Worm (Caenorhabditis elegans): Measurements from ENCODE around the gene vps-33.2.

The vps-33.2 gene

DNA sequence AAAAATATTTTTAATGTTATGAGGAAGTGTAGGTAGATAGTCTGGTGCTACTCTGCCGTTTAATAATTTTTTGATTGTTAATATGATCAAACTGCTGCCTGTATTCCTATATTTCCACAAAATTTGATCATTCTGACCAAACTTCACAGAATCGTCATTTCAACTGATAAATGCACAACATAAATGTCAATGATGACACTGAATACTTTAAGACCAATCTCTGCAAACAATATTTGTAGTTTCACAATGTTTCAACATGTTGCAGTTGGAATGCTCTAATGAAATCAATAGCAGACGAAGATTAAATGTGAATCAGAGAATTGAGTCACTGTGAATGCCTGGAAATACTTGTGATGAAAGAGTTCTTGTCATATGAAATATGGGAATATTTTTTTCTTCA is 28.8 kb downstream of the vps-33.2 start:
- no peak for TF ChIP-seq lin-54 (GFP tag; optimal IDR thresholded peaks at IDR 0.05)
- TF ChIP-seq unc-62 (GFP tag; optimal IDR thresholded peaks at IDR 0.05), result peak; percentile 88
- TF ChIP-seq nhr-80 (tag; optimal IDR thresholded peaks at IDR 0.05), result peak; percentile 1

DNA sequence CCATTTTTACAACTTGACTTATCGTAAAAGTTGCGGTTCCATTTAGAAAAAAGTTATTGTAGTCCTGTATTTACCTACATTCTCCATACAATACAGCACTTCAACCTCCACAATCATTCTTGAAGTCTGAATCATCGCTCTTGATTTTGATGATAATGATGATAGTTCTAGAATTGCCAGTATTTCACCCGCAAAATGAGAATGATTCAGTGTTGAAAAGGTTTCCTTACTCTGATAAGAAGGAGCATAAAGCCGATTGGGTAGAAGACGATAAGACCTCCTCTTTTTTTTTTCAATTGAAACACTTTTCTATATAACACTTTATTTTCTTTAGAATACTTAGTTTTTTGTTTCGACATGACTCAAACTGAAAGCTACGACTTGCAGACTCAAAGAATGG is 29.8 kb downstream of the vps-33.2 start, which contains the start of gene T19D12.4:
Gene T19D12.4, plus strand, starts transcription at position 295 of the 400 bp plus-strand sequence.
- TF ChIP-seq nhr-80 (tag; optimal IDR thresholded peaks at IDR 0.05), result peak; percentile 11
- no peak for TF ChIP-seq repo-1 (tag; optimal IDR thresholded peaks at IDR 0.05)
- TF ChIP-seq bed-1 (GFP tag; IDR thresholded peaks at IDR 0.05), result no peak
- TF ChIP-seq C17E4.6 (GFP tag; IDR thresholded peaks at IDR 0.05), result no peak
- TF ChIP-seq F22D6.2 (tag; optimal IDR thresholded peaks at IDR 0.05), result no peak

DNA sequence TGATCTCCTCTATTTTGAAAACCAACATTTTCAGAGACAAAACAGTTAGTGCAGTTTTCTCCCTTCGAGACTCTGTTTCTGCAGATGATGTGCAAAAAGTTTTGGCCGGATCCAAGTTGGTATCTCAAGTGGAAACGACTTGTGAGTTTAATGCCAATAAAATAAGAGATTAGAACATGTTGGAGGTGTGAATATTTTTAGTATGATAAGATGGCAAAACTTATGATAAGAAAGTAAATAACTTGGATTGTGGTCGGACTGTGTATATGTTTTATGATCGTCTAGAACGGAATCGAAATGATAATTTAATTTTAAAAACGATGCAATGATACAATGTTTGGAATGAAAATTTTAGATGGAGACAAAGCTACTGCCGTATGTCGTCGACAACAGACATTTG is 31.0 kb downstream of the vps-33.2 start:
- no peak for TF ChIP-seq C17E4.6 (GFP tag; IDR thresholded peaks at IDR 0.05)
- no peak for TF ChIP-seq nhr-27 (tag; optimal IDR thresholded peaks at IDR 0.05)
- no peak for TF ChIP-seq hmg-20 (GFP tag; IDR thresholded peaks at IDR 0.05)
- no peak for TF ChIP-seq lin-54 (GFP tag; optimal IDR thresholded peaks at IDR 0.05)
- no peak for TF ChIP-seq let-526 (GFP tag; IDR thresholded peaks at IDR 0.05)
- no peak for TF ChIP-seq nhr-120 (GFP tag; IDR thresholded peaks at IDR 0.05)

DNA sequence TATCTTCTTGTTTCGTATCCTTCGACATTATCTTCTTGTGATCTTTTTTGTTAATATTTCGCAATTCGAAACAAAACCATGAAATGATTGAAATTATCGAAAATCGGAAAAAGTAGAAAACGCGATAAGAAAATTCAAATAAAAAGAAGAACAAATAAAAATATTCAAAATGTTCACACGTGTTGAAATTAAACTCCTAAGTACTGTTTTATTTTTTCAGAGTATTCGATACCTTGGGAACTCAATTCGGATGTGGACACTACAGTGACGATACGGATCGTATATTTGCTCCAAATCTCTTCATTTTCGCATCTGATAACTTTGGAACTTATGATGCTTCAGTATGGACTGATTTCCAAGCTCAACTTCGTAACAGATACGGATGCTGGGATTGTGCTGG is 35.1 kb downstream of the vps-33.2 start, which contains the start of gene T19D12.5:
Gene T19D12.5, minus strand, starts transcription at position 101 of the 400 bp plus-strand sequence.
- TF ChIP-seq cebp-1 (GFP tag; IDR thresholded peaks at IDR 0.05) (no peak), cebp-1 (tag; optimal IDR thresholded peaks at IDR 0.05) (peak; percentile 13), F23B12.7 (tag; optimal IDR thresholded peaks at IDR 0.05; ENCODE audit: insufficient read depth) (no peak)

DNA sequence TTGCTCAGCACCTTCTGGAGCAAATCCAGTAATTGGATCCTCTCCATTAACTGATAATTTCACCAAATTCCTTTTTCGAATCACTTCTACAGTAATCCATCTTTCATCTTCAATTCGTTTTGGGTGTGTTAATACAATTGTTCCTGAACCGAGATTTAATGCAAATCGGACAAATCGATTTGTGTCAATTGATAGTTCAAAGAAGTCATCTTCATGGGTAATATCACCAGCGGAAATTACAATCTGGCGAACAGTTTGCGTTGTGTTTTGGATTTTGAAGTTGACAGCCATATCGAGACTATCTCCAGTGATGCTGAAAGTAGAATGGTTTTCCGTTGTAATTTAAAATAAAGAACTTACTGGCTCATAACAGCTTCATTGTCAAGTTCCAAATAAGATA is 36.8 kb downstream of the vps-33.2 start:
- no peak for TF ChIP-seq fkh-3 (tag; optimal IDR thresholded peaks at IDR 0.05)
- no peak for TF ChIP-seq mxl-1 (tag; optimal IDR thresholded peaks at IDR 0.05)
- TF ChIP-seq hsf-1 (GFP tag; IDR thresholded peaks at IDR 0.05), result no peak
- TF ChIP-seq ztf-3 (GFP tag; optimal IDR thresholded peaks at IDR 0.05), result no peak
- no peak for TF ChIP-seq F37B4.10 (GFP tag; IDR thresholded peaks at IDR 0.05)
- no peak for TF ChIP-seq F52B5.7 (tag; optimal IDR thresholded peaks at IDR 0.05)
- no peak for TF ChIP-seq Y67H2A.10 (GFP tag; conservative IDR thresholded peaks at IDR 0.05)
- no peak for TF ChIP-seq F23B12.7 (tag; optimal IDR thresholded peaks at IDR 0.05; ENCODE audit: insufficient read depth)
- no peak for TF ChIP-seq snpc-4 (GFP tag; optimal IDR thresholded peaks at IDR 0.05)
- TF ChIP-seq snpc-4 (tag; optimal IDR thresholded peaks at IDR 0.05), result no peak
- TF ChIP-seq let-607 (tag; optimal IDR thresholded peaks at IDR 0.05), result no peak

DNA sequence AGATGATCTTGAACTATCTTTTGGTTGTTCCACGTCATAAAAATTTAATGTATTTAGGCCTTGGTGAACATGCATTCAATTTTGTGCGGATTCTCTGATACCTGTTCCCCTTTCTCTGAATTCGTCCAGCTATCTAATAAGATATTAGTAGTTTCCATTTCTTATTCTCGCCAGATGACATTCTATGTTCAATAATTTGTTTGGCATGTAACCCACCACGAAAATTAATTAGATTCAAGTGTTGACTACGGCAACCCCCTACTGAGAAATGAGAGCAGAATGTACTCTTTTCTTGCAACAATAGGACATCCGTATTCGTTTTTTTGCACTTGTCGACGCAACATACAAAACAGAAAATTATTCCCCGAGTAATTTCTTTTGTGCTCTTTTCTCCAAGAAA is 41.2 kb downstream of the vps-33.2 start:
- no peak for TF ChIP-seq tbp1 (GFP tag; optimal IDR thresholded peaks at IDR 0.05)
- TF ChIP-seq ccch-3 (GFP tag; optimal IDR thresholded peaks at IDR 0.05), result no peak
- TF ChIP-seq ama-1 (optimal IDR thresholded peaks at IDR 0.05), result no peak
- TF ChIP-seq ama-1 (GFP tag; optimal IDR thresholded peaks at IDR 0.05), result no peak
- no peak for TF ChIP-seq D2030.7 (GFP tag; IDR thresholded peaks at IDR 0.05)
- TF ChIP-seq bed-1 (GFP tag; IDR thresholded peaks at IDR 0.05), result no peak
- no peak for TF ChIP-seq cebp-1 (GFP tag; IDR thresholded peaks at IDR 0.05)
- no peak for TF ChIP-seq cebp-1 (tag; optimal IDR thresholded peaks at IDR 0.05)
- TF ChIP-seq pbrm-1 (GFP tag; IDR thresholded peaks at IDR 0.05), result no peak
- TF ChIP-seq chd-7 (tag; optimal IDR thresholded peaks at IDR 0.05), result no peak
- TF ChIP-seq aptf-3 (GFP tag; IDR thresholded peaks at IDR 0.05), result no peak
- no peak for TF ChIP-seq hlh-26 (GFP tag; conservative IDR thresholded peaks at IDR 0.05)
- no peak for TF ChIP-seq attf-3 (GFP tag; conservative IDR thresholded peaks at IDR 0.05)
- no peak for TF ChIP-seq mxl-1 (tag; optimal IDR thresholded peaks at IDR 0.05)

Measured in whole organism, young adult.